Worm (Caenorhabditis elegans): Measurements from ENCODE around the gene lgc-37.

DNA sequence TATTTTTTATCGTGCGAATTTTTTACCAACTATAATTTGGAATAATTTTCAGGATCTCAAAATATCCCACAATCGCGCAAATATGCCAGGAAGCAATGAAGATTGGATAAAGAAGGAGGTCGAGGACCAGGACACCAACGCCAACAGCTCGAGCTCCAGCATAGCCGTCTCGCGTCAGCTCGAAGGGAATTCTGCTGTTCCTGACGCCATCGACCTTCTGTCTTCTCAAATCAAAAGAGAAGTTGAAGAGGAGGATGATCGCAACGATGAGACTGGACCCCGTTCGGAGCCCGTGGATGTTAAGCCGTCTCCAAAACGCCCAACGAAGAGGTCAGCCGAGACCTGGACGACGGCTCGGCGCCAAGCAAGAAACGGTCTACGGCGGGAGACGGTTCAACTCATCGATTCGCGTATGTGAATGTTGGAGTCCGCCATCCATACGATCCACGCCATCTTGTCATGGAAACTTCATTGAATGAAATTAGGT, 38.5 kb upstream of the lgc-37 start, which contains the start of gene Y111B2A.21:
- TF ChIP-seq lsy-2 (tag; optimal IDR thresholded peaks at IDR 0.05) (no peak), lir-3 (tag; optimal IDR thresholded peaks at IDR 0.05) (no peak), lin-38 (GFP tag; IDR thresholded peaks at IDR 0.05) (no peak), nhr-76 (tag; optimal IDR thresholded peaks at IDR 0.05) (no peak), tra-1 (GFP tag; IDR thresholded peaks at IDR 0.05) (no peak), lin-1 (GFP tag; IDR thresholded peaks at IDR 0.05) (no peak), dmd-8 (GFP tag; IDR thresholded peaks at IDR 0.05) (no peak), ceh-82 (tag; optimal IDR thresholded peaks at IDR 0.05) (no peak), fkh-10 (GFP tag; optimal IDR thresholded peaks at IDR 0.05) (no peak), mxl-2 (GFP tag; conservative IDR thresholded peaks at IDR 0.05) (no peak), ZK546.5 (tag; optimal IDR thresholded peaks at IDR 0.05) (no peak)

All from whole organism, L4 larva.